Worm (Caenorhabditis elegans) whole organism, L1 larva: ENCODE measurements around the gene Y39B6A.27.

ENCODE experiments used
- ceh-90 ChIP-seq: sonication (generic microtip); optimal IDR thresholded peaks from 2 replicates; lab custom pipeline; 2016; ENCODE audit warnings: missing genetic modification characterization, missing compliant biosample characterization
- efl-1 ChIP-seq, 4 experiments: fragments of 150-350 bp; optimal IDR thresholded peaks in 3 of 4; peaks in 1 of 4; 1 replicate in 1 of 4; 2 replicates in 3 of 4; lab custom pipeline; 2014; ENCODE audit warnings: missing biosample characterization in 2 of 4, missing genetic modification characterization in 2 of 4, missing genetic modification reagents in 2 of 4
- elt-2 ChIP-seq: sonication (generic microtip); optimal IDR thresholded peaks from 2 replicates; lab custom pipeline; 2016; ENCODE audit warnings: missing genetic modification characterization, mild to moderate bottlenecking, inconsistent platforms, missing compliant biosample characterization, missing genetic modification reagents
- fkh-8 ChIP-seq: sonication (generic microtip); optimal IDR thresholded peaks from 2 replicates; lab custom pipeline; 2016; ENCODE audit warnings: mild to moderate bottlenecking, missing genetic modification characterization, missing compliant biosample characterization
- fos-1 ChIP-seq: fragments of 150-350 bp; optimal IDR thresholded peaks from 2 replicates; lab custom pipeline; 2014; ENCODE audit warnings: missing biosample characterization, missing genetic modification characterization
- hpl-2 ChIP-seq: fragments of 150-350 bp; optimal IDR thresholded peaks from 2 replicates; lab custom pipeline; 2014; ENCODE audit warnings: missing biosample characterization, missing genetic modification reagents, missing genetic modification characterization
- isw-1 ChIP-seq: fragments of 200-800 bp; sonication (Bioruptor generic); IDR thresholded peaks from 2 replicates; pipeline ENCODE4 v1.3.6; 2022; ENCODE audit warnings: missing genetic modification characterization, missing compliant biosample characterization
- jun-1 ChIP-seq: fragments of 150-350 bp; optimal IDR thresholded peaks from 2 replicates; lab custom pipeline; 2014; ENCODE audit warnings: missing biosample characterization, missing genetic modification reagents, missing genetic modification characterization
- lin-15B ChIP-seq: fragments of 150-350 bp; sonication (generic microtip); optimal IDR thresholded peaks from 3 replicates; lab custom pipeline; 2014; ENCODE audit warnings: missing biosample characterization, missing genetic modification characterization
- lin-35 ChIP-seq, 2 experiments: fragments of 150-350 bp; optimal IDR thresholded peaks; 2 replicates each; lab custom pipeline; 2014; ENCODE audit warnings: missing biosample characterization in 2 of 2, missing genetic modification characterization in 2 of 2, missing genetic modification reagents in 2 of 2
- lir-3 ChIP-seq: sonication (generic microtip); optimal IDR thresholded peaks from 2 replicates; lab custom pipeline; 2016; ENCODE audit warnings: mild to moderate bottlenecking, missing genetic modification characterization, moderate library complexity, missing compliant biosample characterization; ENCODE audit not compliant: poor library complexity
- mdl-1 ChIP-seq, 2 experiments: fragments of 150-350 bp; optimal IDR thresholded peaks; 2 replicates each; lab custom pipeline; 2014 to 2017; ENCODE audit warnings: missing biosample characterization in 2 of 2, missing genetic modification characterization in 2 of 2, inconsistent platforms in 1 of 2
- nhr-19 ChIP-seq: fragments of 200-800 bp; sonication (Bioruptor generic); conservative IDR thresholded peaks from 2 replicates; pipeline ENCODE4 v1.3.6; 2022; ENCODE audit warnings: missing genetic modification characterization, missing compliant biosample characterization
- nhr-20 ChIP-seq: sonication (generic microtip); optimal IDR thresholded peaks from 2 replicates; lab custom pipeline; 2016; ENCODE audit warnings: mild to moderate bottlenecking, missing genetic modification characterization, missing compliant biosample characterization
- nhr-237 ChIP-seq: fragments of 150-350 bp; optimal IDR thresholded peaks from 2 replicates; lab custom pipeline; 2014; ENCODE audit warnings: missing biosample characterization, missing genetic modification characterization
- nhr-28 ChIP-seq: fragments of 150-350 bp; optimal IDR thresholded peaks from 2 replicates; lab custom pipeline; 2014; ENCODE audit warnings: missing biosample characterization, missing genetic modification characterization
- nhr-71 ChIP-seq: sonication (generic microtip); optimal IDR thresholded peaks from 2 replicates; lab custom pipeline; 2016; ENCODE audit warnings: mild to moderate bottlenecking, missing genetic modification characterization, moderate library complexity, missing compliant biosample characterization
- nhr-84 ChIP-seq: sonication (generic microtip); optimal IDR thresholded peaks from 2 replicates; lab custom pipeline; 2017; ENCODE audit warnings: missing biosample characterization, missing genetic modification characterization
- nhr-85 ChIP-seq: sonication (generic microtip); peaks from one replicate; lab custom pipeline; 2016; ENCODE audit warnings: missing genetic modification characterization, inconsistent platforms, missing compliant biosample characterization
- nhr-90 ChIP-seq: sonication (generic microtip); optimal IDR thresholded peaks from 2 replicates; lab custom pipeline; 2016; ENCODE audit warnings: mild to moderate bottlenecking, missing genetic modification characterization, missing compliant biosample characterization; ENCODE audit not compliant: poor library complexity
- pax-3 ChIP-seq: fragments of 200-800 bp; sonication (Bioruptor generic); optimal IDR thresholded peaks from 2 replicates; lab custom pipeline; 2018; ENCODE audit warnings: mild to moderate bottlenecking, missing genetic modification characterization, moderate library complexity, missing compliant biosample characterization
- pqm-1 ChIP-seq: sonication (generic microtip); optimal IDR thresholded peaks from 3 replicates; lab custom pipeline; 2017; ENCODE audit warnings: missing biosample characterization, missing genetic modification characterization
- sox-4 ChIP-seq: sonication (generic microtip); optimal IDR thresholded peaks from 2 replicates; lab custom pipeline; 2016; ENCODE audit warnings: missing genetic modification characterization, missing compliant biosample characterization
- sptf-1 ChIP-seq: fragments of 150-350 bp; optimal IDR thresholded peaks from 2 replicates; lab custom pipeline; 2014; ENCODE audit warnings: missing biosample characterization, missing genetic modification characterization
- sup-37 ChIP-seq: fragments of 200-800 bp; sonication (Bioruptor generic); optimal IDR thresholded peaks from 2 replicates; lab custom pipeline; 2018; ENCODE audit warnings: mild to moderate bottlenecking, missing genetic modification characterization, missing compliant biosample characterization
- tlp-1 ChIP-seq: fragments of 150-350 bp; optimal IDR thresholded peaks from 2 replicates; lab custom pipeline; 2014; ENCODE audit warnings: missing biosample characterization, missing genetic modification characterization
- unc-30 ChIP-seq: sonication (generic microtip); optimal IDR thresholded peaks from 2 replicates; lab custom pipeline; 2017; ENCODE audit warnings: missing biosample characterization, missing genetic modification characterization
- vab-15 ChIP-seq: sonication (generic microtip); optimal IDR thresholded peaks from 2 replicates; lab custom pipeline; 2017; ENCODE audit warnings: missing genotype, mild to moderate bottlenecking, missing genetic modification characterization, missing compliant biosample characterization
- ztf-4 ChIP-seq: fragments of 150-350 bp; optimal IDR thresholded peaks from 2 replicates; lab custom pipeline; 2014; ENCODE audit warnings: missing biosample characterization, missing genetic modification characterization

Gene Y39B6A.27

ce11 chrV:19050438-19050837 lies 18.9 kb downstream of the Y39B6A.27 start, which contains the start of gene asp-1:
asp-1 (minus strand) TSS chrV:19050752.
- TF ChIP-seq vab-15 (tag; lab: Kevin White, UChicago) = no peak
- no peak for TF ChIP-seq efl-1 (optimal IDR thresholded peaks at IDR 0.05; lab: Kevin White, UChicago)
- TF ChIP-seq efl-1 (GFP tag; optimal IDR thresholded peaks at IDR 0.05 in 1 of 2; lab: Kevin White, UChicago) = peak in 1 of 2 experiments; percentile 56
- TF ChIP-seq lin-35 (GFP tag; optimal IDR thresholded peaks at IDR 0.05; lab: Kevin White, UChicago) = peak in 1 of 2 experiments; percentile 7

- TF ChIP-seq ceh-90 (tag; lab: Kevin White, UChicago) = no peak
- TF ChIP-seq nhr-28 (tag; lab: Kevin White, UChicago) = no peak
- no peak for TF ChIP-seq efl-1 (optimal IDR thresholded peaks at IDR 0.05; lab: Kevin White, UChicago)
- peak in 1 of 2 experiments; percentile 16 for TF ChIP-seq efl-1 (GFP tag; optimal IDR thresholded peaks at IDR 0.05 in 1 of 2; lab: Kevin White, UChicago)
- TF ChIP-seq lin-15B (tag; lab: Kevin White, UChicago) = no peak
Measured at ce11 chrV:19050888-19051287, 19.3 kb downstream of the Y39B6A.27 start.

DNA sequence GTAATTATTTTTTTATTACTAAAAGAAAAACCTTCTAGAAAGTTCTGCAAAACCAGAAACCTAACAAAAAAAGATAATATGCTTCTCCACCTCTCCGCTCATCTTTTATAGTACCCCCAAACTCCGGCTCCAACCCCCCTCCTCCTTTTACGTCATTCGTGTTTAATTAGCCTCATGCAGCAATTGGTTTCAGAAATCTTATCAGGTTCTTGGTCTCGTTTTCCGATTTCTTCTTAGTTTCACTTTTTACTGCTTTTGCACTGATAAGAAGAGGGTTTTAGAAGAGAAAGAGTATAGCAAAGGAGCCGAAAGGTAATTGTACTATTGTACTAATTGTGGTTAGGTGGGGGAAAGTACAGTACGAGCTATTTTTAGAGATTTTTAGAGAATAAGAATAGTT lies 19.9 kb downstream of the Y39B6A.27 start:
- TF ChIP-seq pqm-1 (tag; lab: Kevin White, UChicago) (peak; percentile 56), elt-2 (tag; lab: Kevin White, UChicago) (peak; percentile 81), efl-1 (optimal IDR thresholded peaks at IDR 0.05; lab: Kevin White, UChicago) (no peak), efl-1 (GFP tag; optimal IDR thresholded peaks at IDR 0.05 in 1 of 2; lab: Kevin White, UChicago) (peak in 1 of 2 experiments; percentile 15), fkh-8 (no peak), fos-1 (tag; lab: Kevin White, UChicago) (no peak), nhr-85 (tag; lab: Kevin White, UChicago) (no peak), nhr-90 (tag; lab: Kevin White, UChicago) (peak; percentile 20), lin-35 (GFP tag; optimal IDR thresholded peaks at IDR 0.05; lab: Kevin White, UChicago) (peak in 1 of 2 experiments; percentile 35), lir-3 (no peak), jun-1 (tag; lab: Kevin White, UChicago) (no peak)

- TF ChIP-seq elt-2 (tag; lab: Kevin White, UChicago) = peak; percentile 96
- TF ChIP-seq ztf-4 = no peak
- peak; percentile 14 for TF ChIP-seq nhr-90 (tag; lab: Kevin White, UChicago)
- TF ChIP-seq hpl-2 (GFP tag; lab: Kevin White, UChicago) = peak; percentile 48
- TF ChIP-seq nhr-20 (tag; lab: Kevin White, UChicago) = peak; percentile 5
- TF ChIP-seq sox-4 (tag; lab: Kevin White, UChicago) = no peak
- TF ChIP-seq lin-35 (GFP tag; optimal IDR thresholded peaks at IDR 0.05; lab: Kevin White, UChicago) = peak in 1 of 2 experiments; percentile 22
- no peak for TF ChIP-seq sup-37 (GFP tag; lab: Kevin White, UChicago)
- TF ChIP-seq nhr-71 (tag; lab: Kevin White, UChicago) = peak; percentile 10
- TF ChIP-seq fos-1 (tag; lab: Kevin White, UChicago) = no peak
- peak; percentile 22 for TF ChIP-seq jun-1 (tag; lab: Kevin White, UChicago)
- no peak for TF ChIP-seq sptf-1 (tag; lab: Kevin White, UChicago)
- no peak for TF ChIP-seq efl-1 (optimal IDR thresholded peaks at IDR 0.05; lab: Kevin White, UChicago)
- peak in 1 of 2 experiments; percentile 56 for TF ChIP-seq efl-1 (GFP tag; optimal IDR thresholded peaks at IDR 0.05 in 1 of 2; lab: Kevin White, UChicago)
- no peak for TF ChIP-seq tlp-1 (tag; lab: Kevin White, UChicago)
- no peak for TF ChIP-seq nhr-237 (tag; lab: Kevin White, UChicago)
- no peak for TF ChIP-seq lir-3
- TF ChIP-seq nhr-19 = no peak
- no peak for TF ChIP-seq isw-1 (GFP tag; lab: Robert Waterston, UW)
- TF ChIP-seq nhr-84 (tag; lab: Kevin White, UChicago) = no peak
- peak; percentile 33 for TF ChIP-seq pax-3 (tag; lab: Kevin White, UChicago)
- no peak for TF ChIP-seq unc-30 (tag; lab: Kevin White, UChicago)
- TF ChIP-seq nhr-85 (tag; lab: Kevin White, UChicago) = no peak
Measured at ce11 chrV:19053281-19053680, 21.7 kb downstream of the Y39B6A.27 start.

ce11 chrV:19057602-19058001 lies 26.0 kb downstream of the Y39B6A.27 start:
- TF ChIP-seq mdl-1 (tag; optimal IDR thresholded peaks at IDR 0.05; lab: Kevin White, UChicago) (no peak), efl-1 (optimal IDR thresholded peaks at IDR 0.05; lab: Kevin White, UChicago) (no peak), efl-1 (GFP tag; optimal IDR thresholded peaks at IDR 0.05 in 1 of 2; lab: Kevin White, UChicago) (peak in 1 of 2 experiments; percentile 61)
